Fruit fly (Drosophila melanogaster): ENCODE data around the gene corolla.
A peak's percentile ranks its signal among the peaks of the same experiment; 100 is the strongest.

Gene corolla

DNA sequence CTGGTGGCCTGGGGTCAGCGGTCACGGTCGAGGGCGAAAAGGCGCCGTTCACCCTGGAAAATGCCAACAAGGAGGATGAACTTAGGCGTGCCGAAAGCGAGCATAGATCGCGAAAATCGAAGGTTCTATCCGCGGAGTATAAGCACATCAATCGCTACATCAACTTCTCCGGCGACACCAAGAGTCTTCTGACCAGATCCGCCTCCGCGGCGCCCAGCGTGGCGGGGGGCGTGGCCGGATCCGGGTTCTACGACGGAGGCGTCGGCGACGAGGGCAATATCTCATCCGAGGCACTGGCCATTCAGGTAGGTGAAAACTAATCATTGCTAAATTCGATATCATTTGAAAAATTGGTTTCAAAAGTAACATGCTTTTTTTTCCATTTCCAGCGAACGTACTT is 34.2 kb downstream of the corolla start:
- TF ChIP-seq CG14655 (GFP tag; optimal IDR thresholded peaks at IDR 0.05) = no peak
- no peak for TF ChIP-seq fd96Ca (GFP tag; IDR thresholded peaks at IDR 0.05)
- TF ChIP-seq CG8301 (tag; optimal IDR thresholded peaks at IDR 0.05) = no peak

DNA sequence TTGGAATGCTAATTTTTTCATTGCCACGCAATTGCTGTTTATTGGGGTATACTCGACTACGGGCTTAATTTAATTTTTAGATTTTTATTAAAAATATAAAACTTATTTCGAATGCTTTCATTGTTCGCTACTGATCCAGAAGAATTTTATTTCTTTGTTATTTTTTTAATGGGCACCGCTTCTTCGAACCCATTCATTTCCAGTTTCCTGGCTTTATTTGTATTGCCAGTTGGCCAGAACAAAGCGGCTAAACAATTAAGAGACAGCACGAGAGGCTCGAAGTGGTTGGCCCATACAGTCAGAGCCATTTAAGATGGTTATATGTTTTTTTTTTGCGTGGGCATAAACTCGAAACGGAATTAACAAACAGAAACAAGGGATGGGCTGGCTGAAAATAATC is 36.0 kb downstream of the corolla start:
- peak; percentile 22 for TF ChIP-seq gl (tag; optimal IDR thresholded peaks at IDR 0.05)
- TF ChIP-seq CG8159 (tag; optimal IDR thresholded peaks at IDR 0.05) = peak; percentile 70
- peak; percentile 76; the same call in 1 of the 3 replicates for TF ChIP-seq fd96Ca (GFP tag; IDR thresholded peaks at IDR 0.05)
- no peak for TF ChIP-seq CG13204 (GFP tag; optimal IDR thresholded peaks at IDR 0.05)
- no peak for TF ChIP-seq EcR (GFP tag; optimal IDR thresholded peaks at IDR 0.05)
- no peak for TF ChIP-seq CG14655 (GFP tag; optimal IDR thresholded peaks at IDR 0.05)
- peak; percentile 36 for TF ChIP-seq CG8301 (tag; optimal IDR thresholded peaks at IDR 0.05)
- peak; percentile 27 for TF ChIP-seq D1 (tag; optimal IDR thresholded peaks at IDR 0.05)
- peak; percentile 77 for TF ChIP-seq Snoo (tag; optimal IDR thresholded peaks at IDR 0.05)
- peak; percentile 79 for TF ChIP-seq Ets98B (GFP tag; IDR thresholded peaks at IDR 0.05)
- peak; percentile 61 for TF ChIP-seq CG9948 (tag; optimal IDR thresholded peaks at IDR 0.05)
- TF ChIP-seq CG32121 (GFP tag; IDR thresholded peaks at IDR 0.05) = peak; percentile 74
- TF ChIP-seq CG15710 (tag; optimal IDR thresholded peaks at IDR 0.05) = peak; percentile 69
- TF ChIP-seq CG17806 (tag; optimal IDR thresholded peaks at IDR 0.05) = peak; percentile 69
- peak; percentile 77 for TF ChIP-seq Pif1B (GFP tag; optimal IDR thresholded peaks at IDR 0.05)
- TF ChIP-seq CG12605 (GFP tag; IDR thresholded peaks at IDR 0.05) = no peak; the same call in 1 of the 2 replicates
- no peak for TF ChIP-seq CG10348 (GFP tag; IDR thresholded peaks at IDR 0.05)
- TF ChIP-seq CG34367 (tag; optimal IDR thresholded peaks at IDR 0.05) = peak; percentile 43
- peak; percentile 69; the same call in 2 of the 3 replicates for TF ChIP-seq CG4496 (GFP tag; IDR thresholded peaks at IDR 0.05)
- peak; percentile 60; the same call in 1 of the 2 replicates for TF ChIP-seq rn (GFP tag; IDR thresholded peaks at IDR 0.05)
- peak; percentile 80 for TF ChIP-seq Pif1A (GFP tag; optimal IDR thresholded peaks at IDR 0.05)

DNA sequence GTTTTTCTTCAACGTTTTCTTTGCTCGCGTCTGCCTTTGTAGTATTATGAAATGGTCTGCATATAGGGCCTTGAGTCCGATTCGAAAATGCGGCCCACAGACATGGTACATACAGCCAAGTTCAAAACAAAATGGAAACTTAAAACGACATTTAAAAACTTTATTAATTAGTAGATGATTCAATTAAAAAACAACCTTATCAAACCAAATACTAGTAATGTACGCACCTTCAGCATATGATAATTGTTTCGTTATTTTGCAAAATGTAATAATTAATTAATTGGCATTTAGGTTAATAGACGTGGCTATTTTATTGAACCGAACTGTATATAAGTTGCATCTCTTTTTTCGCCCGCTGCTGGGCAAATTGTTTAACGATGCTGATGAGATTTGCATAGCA is 37.1 kb downstream of the corolla start:
- TF ChIP-seq CG34367 (tag; optimal IDR thresholded peaks at IDR 0.05) = peak; percentile 15
- peak; percentile 23 for TF ChIP-seq CG9948 (tag; optimal IDR thresholded peaks at IDR 0.05)
- TF ChIP-seq CG32121 (GFP tag; IDR thresholded peaks at IDR 0.05) = 0 out of 2 replicates have a peak, but pooled peaks have one; percentile 19
- no peak for TF ChIP-seq CG10348 (GFP tag; IDR thresholded peaks at IDR 0.05)
- TF ChIP-seq rn (GFP tag; IDR thresholded peaks at IDR 0.05) = no peak
- peak; percentile 19 for TF ChIP-seq CG15710 (tag; optimal IDR thresholded peaks at IDR 0.05)
- TF ChIP-seq CG17806 (tag; optimal IDR thresholded peaks at IDR 0.05) = no peak
- no peak for TF ChIP-seq Snoo (tag; optimal IDR thresholded peaks at IDR 0.05)
- no peak for TF ChIP-seq D1 (tag; optimal IDR thresholded peaks at IDR 0.05)
- TF ChIP-seq Pif1B (GFP tag; optimal IDR thresholded peaks at IDR 0.05) = no peak
- no peak for TF ChIP-seq gl (tag; optimal IDR thresholded peaks at IDR 0.05)
- TF ChIP-seq CG8159 (tag; optimal IDR thresholded peaks at IDR 0.05) = peak; percentile 42
- TF ChIP-seq CG13204 (GFP tag; optimal IDR thresholded peaks at IDR 0.05) = no peak
- TF ChIP-seq CG8301 (tag; optimal IDR thresholded peaks at IDR 0.05) = no peak
- TF ChIP-seq EcR (GFP tag; optimal IDR thresholded peaks at IDR 0.05) = no peak
- no peak for TF ChIP-seq Pif1A (GFP tag; optimal IDR thresholded peaks at IDR 0.05)
- no peak for TF ChIP-seq CG4496 (GFP tag; IDR thresholded peaks at IDR 0.05)
- no peak for TF ChIP-seq CG12605 (GFP tag; IDR thresholded peaks at IDR 0.05)
- TF ChIP-seq Ets98B (GFP tag; IDR thresholded peaks at IDR 0.05) = no peak
- TF ChIP-seq CG14655 (GFP tag; optimal IDR thresholded peaks at IDR 0.05) = peak; percentile 10
- no peak for TF ChIP-seq fd96Ca (GFP tag; IDR thresholded peaks at IDR 0.05)

DNA sequence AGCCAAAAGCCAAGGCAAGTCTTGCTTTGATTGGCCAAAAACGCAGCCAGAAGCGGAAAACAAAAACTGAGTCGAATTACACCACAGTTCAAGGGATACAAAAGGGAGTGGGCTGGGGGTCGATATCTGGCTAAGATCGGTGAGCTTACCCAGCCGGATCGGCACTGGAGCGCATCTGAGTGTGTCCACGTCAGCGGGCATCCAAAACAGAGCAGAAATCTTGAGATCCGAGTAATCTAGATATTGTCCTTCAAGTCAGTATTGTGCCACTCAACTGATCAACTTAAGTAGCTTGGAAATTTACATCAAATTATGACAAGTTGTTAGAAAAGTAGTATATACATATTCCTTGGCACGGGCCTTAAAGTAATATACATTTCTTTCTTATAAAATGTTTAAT is 43.3 kb downstream of the corolla start, which contains the start of gene CG12992:
Gene CG12992 (plus strand): TSS at position 301 of the 400 bp plus-strand sequence.
- TF ChIP-seq CG4496 (GFP tag; IDR thresholded peaks at IDR 0.05) (no peak), CG12605 (GFP tag; IDR thresholded peaks at IDR 0.05) (no peak), CG8159 (tag; optimal IDR thresholded peaks at IDR 0.05) (no peak), CG34367 (tag; optimal IDR thresholded peaks at IDR 0.05) (no peak), gl (tag; optimal IDR thresholded peaks at IDR 0.05) (no peak), Snoo (tag; optimal IDR thresholded peaks at IDR 0.05) (no peak), rn (GFP tag; IDR thresholded peaks at IDR 0.05) (no peak), CG17806 (tag; optimal IDR thresholded peaks at IDR 0.05) (no peak), CG10348 (GFP tag; IDR thresholded peaks at IDR 0.05) (no peak), CG32121 (GFP tag; IDR thresholded peaks at IDR 0.05) (no peak), D1 (tag; optimal IDR thresholded peaks at IDR 0.05) (no peak), Pif1A (GFP tag; optimal IDR thresholded peaks at IDR 0.05) (no peak), CG8301 (tag; optimal IDR thresholded peaks at IDR 0.05) (no peak), fd96Ca (GFP tag; IDR thresholded peaks at IDR 0.05) (no peak)

DNA sequence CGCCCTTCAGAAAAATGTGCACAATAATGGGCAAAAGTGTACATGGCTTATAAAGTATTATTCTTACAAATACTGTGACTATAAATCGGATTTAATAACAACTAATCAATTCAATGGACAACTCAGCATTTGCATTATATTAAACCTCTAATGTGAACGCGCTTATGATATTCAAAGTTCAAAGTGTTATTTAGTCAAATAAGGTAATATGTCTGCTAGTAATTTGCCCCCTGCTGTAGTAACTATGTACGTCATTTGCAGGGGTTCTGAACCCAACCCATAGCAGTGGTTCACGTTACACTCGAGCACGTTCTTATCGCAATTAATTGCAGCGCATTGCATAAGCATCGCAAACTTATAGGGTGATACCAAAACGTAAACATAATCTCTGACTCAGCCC is 43.7 kb downstream of the corolla start:
- TF ChIP-seq CG17806 (tag; optimal IDR thresholded peaks at IDR 0.05) = peak; percentile 33
- peak; percentile 28 for TF ChIP-seq CG9948 (tag; optimal IDR thresholded peaks at IDR 0.05)
- peak; percentile 19 for TF ChIP-seq CG8301 (tag; optimal IDR thresholded peaks at IDR 0.05)
- TF ChIP-seq Ets98B (GFP tag; IDR thresholded peaks at IDR 0.05) = no peak
- TF ChIP-seq Pif1B (GFP tag; optimal IDR thresholded peaks at IDR 0.05) = no peak
- peak; percentile 1 for TF ChIP-seq CG34367 (tag; optimal IDR thresholded peaks at IDR 0.05)
- TF ChIP-seq CG14655 (GFP tag; optimal IDR thresholded peaks at IDR 0.05) = peak; percentile 28
- peak; percentile 25 for TF ChIP-seq CG15710 (tag; optimal IDR thresholded peaks at IDR 0.05)
- no peak for TF ChIP-seq fd96Ca (GFP tag; IDR thresholded peaks at IDR 0.05)

DNA sequence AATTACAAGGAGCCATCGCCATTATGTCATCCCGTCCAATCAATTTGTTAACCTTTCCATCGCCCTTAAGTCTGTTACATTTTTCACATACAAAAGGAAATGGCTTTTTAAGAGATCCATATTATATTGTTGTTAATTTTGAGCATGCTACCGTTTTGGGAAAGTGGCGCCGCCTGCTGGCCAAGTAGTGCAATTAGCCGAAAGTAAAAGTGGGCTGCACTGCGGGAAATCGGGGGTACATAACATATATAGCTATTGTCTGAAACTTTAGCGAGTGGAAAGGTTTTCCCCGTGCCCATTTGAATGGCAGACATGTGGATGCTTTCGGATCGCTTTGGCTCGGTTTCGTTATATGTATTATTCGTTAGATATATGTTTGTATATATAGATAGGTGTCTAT is 46.0 kb downstream of the corolla start:
- TF ChIP-seq Pif1B (GFP tag; optimal IDR thresholded peaks at IDR 0.05) (no peak), EcR (GFP tag; optimal IDR thresholded peaks at IDR 0.05) (no peak), CG15710 (tag; optimal IDR thresholded peaks at IDR 0.05) (no peak), CG17806 (tag; optimal IDR thresholded peaks at IDR 0.05) (no peak)

Data from whole organism, pupa.